Worm (Caenorhabditis elegans) whole organism, young adult: ENCODE measurements around the gene nlp-32.

ENCODE experiments used
- B0035.1 ChIP-seq: sonication (generic microtip); optimal IDR thresholded peaks from 2 replicates; lab custom pipeline; 2016; ENCODE audit warnings: missing genetic modification characterization, mild to moderate bottlenecking, missing compliant biosample characterization, missing genotype, missing genetic modification reagents
- B0336.3 ChIP-seq: fragments of 200-800 bp; sonication (Bioruptor generic); IDR thresholded peaks from 2 replicates; pipeline ENCODE4 v1.3.6; 2022; ENCODE audit warnings: missing genetic modification characterization, missing compliant biosample characterization
- D2030.7 ChIP-seq: fragments of 200-800 bp; sonication (Bioruptor generic); IDR thresholded peaks from 2 replicates; pipeline ENCODE4 v1.3.6; 2022; ENCODE audit warnings: missing genetic modification reagents, missing genetic modification characterization, missing compliant biosample characterization
- F23B12.7 ChIP-seq: sonication (generic microtip); optimal IDR thresholded peaks from 2 replicates; lab custom pipeline; 2017; ENCODE audit warnings: missing genetic modification characterization, mild to moderate bottlenecking, missing compliant biosample characterization, antibody characterized with exemption, moderate library complexity; ENCODE audit not compliant: insufficient read depth
- F33H1.4 ChIP-seq: fragments of 200-800 bp; sonication (Bioruptor generic); IDR thresholded peaks from 2 replicates; pipeline ENCODE4 v1.3.6; 2022; ENCODE audit warnings: missing genetic modification reagents, missing genetic modification characterization, missing compliant biosample characterization
- F37B4.10 ChIP-seq: fragments of 200-800 bp; sonication (Bioruptor generic); IDR thresholded peaks from 2 replicates; pipeline ENCODE4 v1.3.6; 2022; ENCODE audit warnings: missing genetic modification characterization, missing compliant biosample characterization
- K11D2.4 ChIP-seq: fragments of 200-800 bp; sonication (Bioruptor generic); IDR thresholded peaks from 2 replicates; pipeline ENCODE4 v1.3.6; 2022; ENCODE audit warnings: missing genetic modification reagents, missing genetic modification characterization, missing compliant biosample characterization
- Y95B8A.8 ChIP-seq: fragments of 200-800 bp; sonication (Bioruptor generic); IDR thresholded peaks from 2 replicates; pipeline ENCODE4 v1.3.6; 2022; ENCODE audit warnings: missing genetic modification reagents, missing genetic modification characterization, missing compliant biosample characterization
- ama-1 ChIP-seq, 3 experiments: fragments of 150-350 bp in 1 of 3; sonication (generic microtip) in 2 of 3; optimal IDR thresholded peaks; 2 replicates each; lab custom pipeline; 2014 to 2018; ENCODE audit warnings: missing biosample characterization in 2 of 3, missing genetic modification characterization in 2 of 3, missing genetic modification reagents in 2 of 3
- aptf-2 ChIP-seq: fragments of 200-800 bp; sonication (Bioruptor generic); conservative IDR thresholded peaks from 2 replicates; pipeline ENCODE4 v1.3.6; 2022; ENCODE audit warnings: missing genetic modification reagents, missing genetic modification characterization, missing compliant biosample characterization
- attf-6 ChIP-seq: fragments of 200-800 bp; sonication (Bioruptor generic); IDR thresholded peaks from 2 replicates; pipeline ENCODE4 v1.3.6; 2022; ENCODE audit warnings: missing genetic modification reagents, missing genetic modification characterization, missing compliant biosample characterization
- bed-2 ChIP-seq: fragments of 200-800 bp; sonication (Bioruptor generic); IDR thresholded peaks from 2 replicates; pipeline ENCODE4 v1.3.6; 2022; ENCODE audit warnings: missing genetic modification reagents, missing genetic modification characterization, missing compliant biosample characterization
- ccch-3 ChIP-seq: fragments of 200-800 bp; sonication (Bioruptor generic); optimal IDR thresholded peaks from 2 replicates; lab custom pipeline; 2018; ENCODE audit warnings: mild to moderate bottlenecking, missing genetic modification characterization, missing compliant biosample characterization
- die-1 ChIP-seq: sonication (generic microtip); optimal IDR thresholded peaks from 2 replicates; lab custom pipeline; 2016; ENCODE audit warnings: missing genotype, mild to moderate bottlenecking, missing genetic modification characterization, missing compliant biosample characterization
- efl-1 ChIP-seq: fragments of 150-350 bp; optimal IDR thresholded peaks from 2 replicates; lab custom pipeline; 2014; ENCODE audit warnings: missing biosample characterization, missing genetic modification reagents, missing genetic modification characterization
- fkh-3 ChIP-seq: sonication (generic microtip); optimal IDR thresholded peaks from 2 replicates; lab custom pipeline; 2016; ENCODE audit warnings: mild to moderate bottlenecking, missing genetic modification characterization, missing compliant biosample characterization
- hlh-26 ChIP-seq: fragments of 200-800 bp; sonication (Bioruptor generic); conservative IDR thresholded peaks from 2 replicates; pipeline ENCODE4 v1.3.6; 2022; ENCODE audit warnings: missing genetic modification reagents, missing genetic modification characterization, missing compliant biosample characterization
- hsf-1 ChIP-seq: fragments of 200-800 bp; sonication (Bioruptor generic); IDR thresholded peaks from 2 replicates; pipeline ENCODE4 v1.3.6; 2022; ENCODE audit warnings: missing genetic modification reagents, missing genetic modification characterization, missing compliant biosample characterization
- let-607 ChIP-seq, 2 experiments: fragments of 200-800 bp in 1 of 2; sonication (Bioruptor generic) in 1 of 2; sonication (generic microtip) in 1 of 2; optimal IDR thresholded peaks; 2 replicates each; lab custom pipeline; 2016 to 2018; ENCODE audit warnings: mild to moderate bottlenecking in 2 of 2, missing compliant biosample characterization in 2 of 2, missing genetic modification characterization in 2 of 2, moderate library complexity in 2 of 2, missing genotype in 1 of 2
- lin-35 ChIP-seq, 3 experiments: fragments of 150-350 bp in 2 of 3; sonication (generic microtip) in 1 of 3; optimal IDR thresholded peaks; 2 replicates each; lab custom pipeline; 2014 to 2018; ENCODE audit warnings: missing biosample characterization in 3 of 3, missing genetic modification characterization in 3 of 3, missing genetic modification reagents in 3 of 3
- lin-40 ChIP-seq: sonication (generic microtip); optimal IDR thresholded peaks from 2 replicates; lab custom pipeline; 2016; ENCODE audit warnings: missing genetic modification characterization, mild to moderate bottlenecking, missing compliant biosample characterization, missing genotype, missing genetic modification reagents
- lir-1 ChIP-seq: fragments of 200-800 bp; sonication (Bioruptor generic); conservative IDR thresholded peaks from 2 replicates; pipeline ENCODE4 v1.3.6; 2022; ENCODE audit warnings: missing genetic modification reagents, missing genetic modification characterization, missing compliant biosample characterization
- lsl-1 ChIP-seq: fragments of 200-800 bp; sonication (Bioruptor generic); optimal IDR thresholded peaks from 2 replicates; lab custom pipeline; 2018; ENCODE audit warnings: mild to moderate bottlenecking, missing genetic modification characterization, moderate library complexity, missing compliant biosample characterization
- lsy-27 ChIP-seq: sonication (generic microtip); optimal IDR thresholded peaks from 2 replicates; lab custom pipeline; 2017; ENCODE audit warnings: missing genetic modification characterization, mild to moderate bottlenecking, missing compliant biosample characterization, antibody characterized with exemption, missing genotype, borderline replicate concordance; ENCODE audit not compliant: insufficient read depth
- madf-10 ChIP-seq: sonication (generic microtip); optimal IDR thresholded peaks from 2 replicates; lab custom pipeline; 2016; ENCODE audit warnings: mild to moderate bottlenecking, missing genetic modification characterization, missing compliant biosample characterization
- madf-3 ChIP-seq: fragments of 200-800 bp; sonication (Bioruptor generic); IDR thresholded peaks from 2 replicates; pipeline ENCODE4 v1.3.6; 2022; ENCODE audit warnings: missing genetic modification reagents, missing genetic modification characterization, missing compliant biosample characterization
- madf-6 ChIP-seq: fragments of 200-800 bp; sonication (Bioruptor generic); IDR thresholded peaks from 2 replicates; pipeline ENCODE4 v1.3.6; 2022; ENCODE audit warnings: missing genetic modification reagents, missing genetic modification characterization, missing compliant biosample characterization
- madf-8 ChIP-seq: fragments of 200-800 bp; sonication (Bioruptor generic); conservative IDR thresholded peaks from 2 replicates; pipeline ENCODE4 v1.3.6; 2022; ENCODE audit warnings: missing genetic modification reagents, missing genetic modification characterization, missing compliant biosample characterization
- mcd-1 ChIP-seq: fragments of 200-800 bp; sonication (Bioruptor generic); IDR thresholded peaks from 2 replicates; pipeline ENCODE4 v1.3.6; 2022; ENCODE audit warnings: missing genetic modification reagents, missing genetic modification characterization, missing compliant biosample characterization
- nfya-1 ChIP-seq: sonication (generic microtip); optimal IDR thresholded peaks from 2 replicates; lab custom pipeline; 2017; ENCODE audit warnings: antibody characterized with exemption, missing compliant biosample characterization, missing genetic modification characterization, borderline replicate concordance; ENCODE audit not compliant: insufficient read depth
- nfyb-1 ChIP-seq: fragments of 200-800 bp; sonication (Bioruptor generic); IDR thresholded peaks from 2 replicates; pipeline ENCODE4 v1.3.6; 2022; ENCODE audit warnings: missing genetic modification reagents, missing genetic modification characterization, missing compliant biosample characterization
- nhr-90 ChIP-seq: sonication (generic microtip); optimal IDR thresholded peaks from 2 replicates; lab custom pipeline; 2016; ENCODE audit warnings: missing genotype, mild to moderate bottlenecking, missing genetic modification characterization, missing compliant biosample characterization
- repo-1 ChIP-seq: sonication (generic microtip); optimal IDR thresholded peaks from 2 replicates; lab custom pipeline; 2017; ENCODE audit warnings: mild to moderate bottlenecking, missing genetic modification characterization, missing compliant biosample characterization
- sdz-38 ChIP-seq: sonication (generic microtip); optimal IDR thresholded peaks from 2 replicates; lab custom pipeline; 2016; ENCODE audit warnings: missing genotype, missing genetic modification characterization, missing compliant biosample characterization
- snpc-1.3 ChIP-seq: sonication (generic microtip); optimal IDR thresholded peaks from 2 replicates; lab custom pipeline; 2017; ENCODE audit warnings: missing genetic modification characterization, mild to moderate bottlenecking, missing compliant biosample characterization, antibody characterized with exemption, moderate library complexity, missing genotype, missing genetic modification reagents; ENCODE audit not compliant: insufficient read depth
- snpc-4 ChIP-seq, 5 experiments: fragments of 150-350 bp in 1 of 5; sonication (generic microtip) in 4 of 5; optimal IDR thresholded peaks; 2 replicates each; lab custom pipeline; 2014 to 2018; ENCODE audit warnings: missing genetic modification characterization in 5 of 5, missing biosample characterization in 3 of 5, antibody characterized with exemption in 2 of 5, mild to moderate bottlenecking in 2 of 5, missing compliant biosample characterization in 2 of 5, missing genotype in 2 of 5, moderate library complexity in 2 of 5, missing genetic modification reagents in 1 of 5
- somi-1 ChIP-seq: fragments of 200-800 bp; sonication (Bioruptor generic); optimal IDR thresholded peaks from 2 replicates; lab custom pipeline; 2018; ENCODE audit warnings: mild to moderate bottlenecking, missing genetic modification characterization, missing compliant biosample characterization
- tbx-9 ChIP-seq: sonication (generic microtip); optimal IDR thresholded peaks from 2 replicates; lab custom pipeline; 2016; ENCODE audit warnings: borderline replicate concordance, missing genetic modification characterization, inconsistent platforms, missing compliant biosample characterization
- tlf-1 ChIP-seq: fragments of 200-800 bp; sonication (Bioruptor generic); optimal IDR thresholded peaks from 2 replicates; lab custom pipeline; 2018; ENCODE audit warnings: mild to moderate bottlenecking, missing genetic modification characterization, missing compliant biosample characterization
- zfh-2 ChIP-seq: fragments of 200-800 bp; sonication (Bioruptor generic); conservative IDR thresholded peaks from 2 replicates; pipeline ENCODE4 v1.3.6; 2022; ENCODE audit warnings: missing genetic modification reagents, missing genetic modification characterization, missing compliant biosample characterization
- zim-3 ChIP-seq: sonication (generic microtip); optimal IDR thresholded peaks from 2 replicates; lab custom pipeline; 2017; ENCODE audit warnings: mild to moderate bottlenecking, missing genetic modification characterization, moderate library complexity, missing compliant biosample characterization
- ztf-26 ChIP-seq: sonication (generic microtip); optimal IDR thresholded peaks from 2 replicates; lab custom pipeline; 2017; ENCODE audit warnings: missing genetic modification characterization, missing compliant biosample characterization

Gene nlp-32

DNA sequence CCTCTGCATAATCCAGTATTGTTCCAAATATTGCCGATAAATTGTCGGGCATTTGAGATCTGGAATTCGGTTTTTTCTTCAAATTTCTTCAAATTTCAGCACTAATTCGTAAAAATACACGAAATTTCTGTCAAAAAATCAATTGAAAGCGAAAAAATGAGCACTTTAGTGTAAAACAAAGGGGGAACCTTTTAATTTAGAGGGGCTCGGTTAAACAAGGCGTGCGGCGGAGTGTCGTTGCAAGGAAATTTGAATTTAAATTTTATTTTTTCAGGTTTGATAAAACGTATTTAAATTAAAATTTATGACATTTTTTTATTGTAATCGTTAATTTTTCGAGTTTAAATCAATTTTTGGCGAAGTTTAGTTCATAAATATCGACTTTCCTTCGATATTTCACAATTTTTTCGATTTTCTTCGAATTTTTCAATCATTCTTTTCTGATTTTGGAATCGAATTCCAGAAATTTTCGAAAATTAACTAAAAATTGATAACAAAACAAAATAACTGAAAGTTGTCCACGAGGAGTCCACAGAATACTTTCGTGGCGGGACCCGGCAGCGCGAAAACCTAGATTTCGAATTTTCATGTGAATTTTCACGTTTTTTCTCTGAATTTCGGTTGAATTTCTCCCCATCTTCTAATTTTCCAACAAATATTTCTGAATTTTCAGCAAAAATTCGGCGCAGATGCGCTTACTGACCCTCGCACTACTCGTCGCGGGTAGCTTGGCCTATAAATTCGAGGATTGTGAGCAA, 14.5 kb downstream of the nlp-32 start, which contains the start of the genes magu-1 and nemp-1 (continued):
- TF ChIP-seq tbx-9 (tag; lab: Kevin White, UChicago), result no peak
- TF ChIP-seq Y95B8A.8 (GFP tag; lab: Robert Waterston, UW), result no peak
- TF ChIP-seq nfya-1 (tag; lab: Kevin White, UChicago), result no peak
- TF ChIP-seq madf-3 (GFP tag; lab: Robert Waterston, UW), result no peak
- no peak for TF ChIP-seq K11D2.4
- TF ChIP-seq F23B12.7 (tag; lab: Kevin White, UChicago), result peak; percentile 16
- no peak for TF ChIP-seq let-607 (tag; optimal IDR thresholded peaks at IDR 0.05; lab: Kevin White, UChicago)
- TF ChIP-seq repo-1 (tag; lab: Kevin White, UChicago), result no peak
- TF ChIP-seq nhr-90, result no peak
- TF ChIP-seq efl-1, result peak; percentile 77
- TF ChIP-seq ccch-3 (GFP tag; lab: Kevin White, UChicago), result no peak
- peak; percentile 6; the same call in 1 of the 2 replicates for TF ChIP-seq madf-8 (GFP tag; lab: Robert Waterston, UW)
- no peak for TF ChIP-seq somi-1
- peak; percentile 83 for TF ChIP-seq F33H1.4 (GFP tag; lab: Robert Waterston, UW)
- no peak for TF ChIP-seq zfh-2 (GFP tag; lab: Robert Waterston, UW)
- TF ChIP-seq ama-1 (optimal IDR thresholded peaks at IDR 0.05; lab: Kevin White, UChicago), result no peak
- no peak for TF ChIP-seq ama-1 (GFP tag; optimal IDR thresholded peaks at IDR 0.05; lab: Kevin White, UChicago)
- no peak for TF ChIP-seq mcd-1
- TF ChIP-seq zim-3 (tag; lab: Kevin White, UChicago), result no peak
- TF ChIP-seq B0035.1 (tag; lab: Kevin White, UChicago), result no peak
- no peak for TF ChIP-seq attf-6 (GFP tag; lab: Robert Waterston, UW)
- no peak for TF ChIP-seq aptf-2
- TF ChIP-seq nfyb-1 (GFP tag; lab: Robert Waterston, UW), result no peak
- no peak for TF ChIP-seq snpc-4 (GFP tag; optimal IDR thresholded peaks at IDR 0.05; lab: Kevin White, UChicago)
- TF ChIP-seq snpc-4 (tag; optimal IDR thresholded peaks at IDR 0.05; lab: Kevin White, UChicago), result no peak
- no peak for TF ChIP-seq lin-35 (GFP tag; optimal IDR thresholded peaks at IDR 0.05; lab: Kevin White, UChicago)
- peak; percentile 65; the same call in 1 of the 2 replicates for TF ChIP-seq D2030.7 (GFP tag; lab: Robert Waterston, UW)

- TF ChIP-seq lsl-1 (GFP tag; lab: Kevin White, UChicago) (no peak), lir-1 (GFP tag; lab: Robert Waterston, UW) (no peak), hlh-26 (GFP tag; lab: Robert Waterston, UW) (no peak), madf-8 (GFP tag; lab: Robert Waterston, UW) (no peak), aptf-2 (no peak), bed-2 (GFP tag; lab: Robert Waterston, UW) (no peak), fkh-3 (tag; lab: Kevin White, UChicago) (no peak), ama-1 (optimal IDR thresholded peaks at IDR 0.05; lab: Kevin White, UChicago) (no peak), ama-1 (GFP tag; optimal IDR thresholded peaks at IDR 0.05; lab: Kevin White, UChicago) (no peak), sdz-38 (tag; lab: Kevin White, UChicago) (no peak), lsy-27 (tag; lab: Kevin White, UChicago) (no peak)
- TF ChIP-seq, all 124 proteins: peak for 0
Measured at ce11 chrIII:463711-464110, 22.6 kb downstream of the nlp-32 start, which contains the start of gene Y55B1BR.6. Y55B1BR.6 (minus strand) TSS chrIII:463811.

- no peak for TF ChIP-seq F37B4.10 (GFP tag; lab: Robert Waterston, UW)
- TF ChIP-seq F33H1.4 (GFP tag; lab: Robert Waterston, UW), result no peak
- no peak for TF ChIP-seq die-1 (tag; lab: Kevin White, UChicago)
- no peak for TF ChIP-seq nfyb-1 (GFP tag; lab: Robert Waterston, UW)
- TF ChIP-seq tlf-1 (GFP tag; lab: Kevin White, UChicago), result no peak
- TF ChIP-seq B0336.3, result no peak
- no peak for TF ChIP-seq madf-6 (GFP tag; lab: Robert Waterston, UW)
- TF ChIP-seq repo-1 (tag; lab: Kevin White, UChicago), result no peak
- TF ChIP-seq hsf-1 (GFP tag; lab: Robert Waterston, UW), result no peak
- TF ChIP-seq madf-10 (tag; lab: Kevin White, UChicago), result no peak
- TF ChIP-seq efl-1, result no peak
- TF ChIP-seq ztf-26 (tag; lab: Kevin White, UChicago), result no peak
- no peak for TF ChIP-seq snpc-1.3 (tag; lab: Kevin White, UChicago)
- no peak for TF ChIP-seq lin-40 (tag; lab: Kevin White, UChicago)
Measured at ce11 chrIII:455793-456192, 30.6 kb downstream of the nlp-32 start.
